Worm (Caenorhabditis elegans): ENCODE data around the gene F55C5.17.

Gene F55C5.17

ce11 chrV:12331820-12332219 lies 29.5 kb downstream of the F55C5.17 start:
- TF ChIP-seq lin-35 (GFP tag; optimal IDR thresholded peaks at IDR 0.05) (peak in 1 of 3 experiments; percentile 16), F57A8.1 (GFP tag; optimal IDR thresholded peaks at IDR 0.05) (no peak), snpc-3.4 (tag; optimal IDR thresholded peaks at IDR 0.05) (peak; percentile 23), tbp1 (GFP tag; optimal IDR thresholded peaks at IDR 0.05) (peak; percentile 93), ztf-28 (GFP tag; IDR thresholded peaks at IDR 0.05) (0 out of 2 replicates have a peak, but pooled peaks have one; percentile 65), F23B12.7 (tag; optimal IDR thresholded peaks at IDR 0.05; ENCODE audit: insufficient read depth) (peak; percentile 36), madf-3 (GFP tag; IDR thresholded peaks at IDR 0.05) (peak; percentile 70; the same call in 1 of the 2 replicates), akir-1 (GFP tag; optimal IDR thresholded peaks at IDR 0.05) (no peak), B0261.1 (tag; optimal IDR thresholded peaks at IDR 0.05) (peak; percentile 76), snpc-1.3 (tag; optimal IDR thresholded peaks at IDR 0.05; ENCODE audit: insufficient read depth) (peak; percentile 41), egl-18 (GFP tag; IDR thresholded peaks at IDR 0.05) (no peak), dpff-1 (tag; optimal IDR thresholded peaks at IDR 0.05) (no peak), F39B2.1 (GFP tag; IDR thresholded peaks at IDR 0.05) (no peak), madf-10 (tag; optimal IDR thresholded peaks at IDR 0.05) (peak; percentile 30), D2030.7 (GFP tag; IDR thresholded peaks at IDR 0.05) (peak; percentile 51; the same call in 1 of the 2 replicates), hrde-1 (tag; optimal IDR thresholded peaks at IDR 0.05; ENCODE audit: borderline replicate concordance) (peak; percentile 17), hmg-1.2 (GFP tag; IDR thresholded peaks at IDR 0.05) (peak; percentile 64), egrh-3 (GFP tag; IDR thresholded peaks at IDR 0.05) (no peak; the same call in 1 of the 2 replicates), nhr-80 (tag; optimal IDR thresholded peaks at IDR 0.05) (no peak), mxl-1 (tag; optimal IDR thresholded peaks at IDR 0.05) (peak; percentile 18), C06A6.2 (GFP tag; conservative IDR thresholded peaks at IDR 0.05) (no peak), ceh-27 (GFP tag; optimal IDR thresholded peaks at IDR 0.05) (peak; percentile 21), snpc-4 (GFP tag; optimal IDR thresholded peaks at IDR 0.05) (peak; percentile 24), snpc-4 (tag; optimal IDR thresholded peaks at IDR 0.05) (peak in 1 of 4 experiments; percentile 4), rec-8 (tag; optimal IDR thresholded peaks at IDR 0.05) (peak in 1 of 2 experiments; percentile 29), rpc-1 (optimal IDR thresholded peaks at IDR 0.05) (peak; percentile 68), rpc-1 (tag; optimal IDR thresholded peaks at IDR 0.05) (peak; percentile 83), attf-3 (GFP tag; conservative IDR thresholded peaks at IDR 0.05) (peak; percentile 54), ztf-26 (tag; optimal IDR thresholded peaks at IDR 0.05) (peak; percentile 49), snpc-1.1 (tag; optimal IDR thresholded peaks at IDR 0.05; ENCODE audit: insufficient read depth) (peak; percentile 26), mes-4 (tag; optimal IDR thresholded peaks at IDR 0.05) (no peak), cebp-2 (GFP tag; IDR thresholded peaks at IDR 0.05) (no peak), attf-6 (GFP tag; IDR thresholded peaks at IDR 0.05) (no peak), C17E4.6 (GFP tag; IDR thresholded peaks at IDR 0.05) (no peak), zfh-2 (GFP tag; conservative IDR thresholded peaks at IDR 0.05) (no peak), repo-1 (tag; optimal IDR thresholded peaks at IDR 0.05) (no peak), ztf-18 (tag; optimal IDR thresholded peaks at IDR 0.05) (peak; percentile 76), die-1 (tag; optimal IDR thresholded peaks at IDR 0.05) (peak; percentile 57), lsl-1 (GFP tag; optimal IDR thresholded peaks at IDR 0.05) (peak; percentile 17), xnd-1 (tag; optimal IDR thresholded peaks at IDR 0.05) (no peak), K12H6.12 (tag; optimal IDR thresholded peaks at IDR 0.05) (peak; percentile 2), mcd-1 (GFP tag; IDR thresholded peaks at IDR 0.05) (peak; percentile 43; the same call in 1 of the 2 replicates), pbrm-1 (GFP tag; IDR thresholded peaks at IDR 0.05) (peak; percentile 50; the same call in 1 of the 2 replicates), gei-17 (GFP tag; optimal IDR thresholded peaks at IDR 0.05) (no peak), him-1 (tag; optimal IDR thresholded peaks at IDR 0.05) (peak; percentile 81)

Measured in whole organism, young adult.